Worm (Caenorhabditis elegans) whole organism, L2 larva: ENCODE results near the gene R01H2.1.

Source experiments
- R02D3.7 ChIP-seq: fragments of 150-350 bp; optimal IDR thresholded peaks from 2 replicates; lab custom pipeline; 2014; ENCODE audit warnings: missing biosample characterization, missing genetic modification characterization
- aly-2 ChIP-seq: fragments of 150-350 bp; optimal IDR thresholded peaks from 2 replicates; lab custom pipeline; 2014; ENCODE audit warnings: missing biosample characterization, missing genetic modification characterization
- blmp-1 ChIP-seq: sonication (generic microtip); optimal IDR thresholded peaks from 2 replicates; lab custom pipeline; 2017; ENCODE audit warnings: missing genetic modification characterization, mild to moderate bottlenecking, missing compliant biosample characterization, antibody characterized with exemption, moderate library complexity; ENCODE audit not compliant: insufficient read depth
- fos-1 ChIP-seq: fragments of 150-350 bp; optimal IDR thresholded peaks from 2 replicates; lab custom pipeline; 2014; ENCODE audit warnings: missing biosample characterization, missing genetic modification characterization
- lin-11 ChIP-seq: fragments of 150-350 bp; sonication (generic microtip); optimal IDR thresholded peaks from 2 replicates; lab custom pipeline; 2014; ENCODE audit warnings: missing biosample characterization, missing genetic modification characterization, inconsistent platforms, mixed read lengths
- mdl-1 ChIP-seq, 2 experiments: fragments of 150-350 bp in 1 of 2; sonication (generic microtip) in 1 of 2; optimal IDR thresholded peaks; 2 replicates each; lab custom pipeline; 2017; ENCODE audit warnings: missing biosample characterization in 2 of 2, missing genetic modification characterization in 2 of 2
- nhr-21 ChIP-seq: fragments of 150-350 bp; optimal IDR thresholded peaks from 2 replicates; lab custom pipeline; 2014; ENCODE audit warnings: missing biosample characterization, missing genetic modification characterization
- sma-9 ChIP-seq, 2 experiments: fragments of 150-350 bp in 1 of 2; sonication (generic microtip) in 1 of 2; optimal IDR thresholded peaks; 2 replicates each; lab custom pipeline; 2014 to 2016; ENCODE audit warnings: missing genetic modification characterization in 2 of 2, mild to moderate bottlenecking in 1 of 2, missing biosample characterization in 1 of 2, missing compliant biosample characterization in 1 of 2, missing genetic modification reagents in 1 of 2, moderate library complexity in 1 of 2
- snpc-4 ChIP-seq: fragments of 150-350 bp; optimal IDR thresholded peaks from 2 replicates; lab custom pipeline; 2014; ENCODE audit warnings: missing biosample characterization, missing genetic modification characterization
- unc-55 ChIP-seq: fragments of 150-350 bp; sonication (generic microtip); optimal IDR thresholded peaks from 3 replicates; lab custom pipeline; 2014; ENCODE audit warnings: missing biosample characterization, missing genetic modification reagents, missing genetic modification characterization
- unc-62 ChIP-seq: fragments of 150-350 bp; optimal IDR thresholded peaks from 2 replicates; lab custom pipeline; 2014; ENCODE audit warnings: missing biosample characterization, missing genetic modification reagents, missing genetic modification characterization

ce11 chrIII:7029105-7029504, 33.6 kb upstream of the R01H2.1 start, which contains the start of gene cyk-1:
- no peak for TF ChIP-seq fos-1
- no peak for TF ChIP-seq R02D3.7
- TF ChIP-seq snpc-4 (tag; lab: Kevin White, UChicago) = no peak
- no peak for TF ChIP-seq lin-11
- TF ChIP-seq mdl-1 (tag; optimal IDR thresholded peaks at IDR 0.05; lab: Kevin White, UChicago) = no peak
- no peak for TF ChIP-seq sma-9 (GFP tag; optimal IDR thresholded peaks at IDR 0.05; lab: Kevin White, UChicago)
- TF ChIP-seq sma-9 (tag; optimal IDR thresholded peaks at IDR 0.05; lab: Kevin White, UChicago) = no peak
- no peak for TF ChIP-seq unc-55 (GFP tag; lab: Kevin White, UChicago)
- TF ChIP-seq blmp-1 (tag; lab: Kevin White, UChicago) = no peak
- TF ChIP-seq unc-62 (GFP tag; lab: Kevin White, UChicago) = no peak
- TF ChIP-seq aly-2 (tag; lab: Kevin White, UChicago) = no peak
- TF ChIP-seq nhr-21 (tag; lab: Kevin White, UChicago) = no peak
